Worm (Caenorhabditis elegans): ENCODE results near the gene srx-73.

ce11 chrV:4623535-4623934 is 42.0 kb downstream of the srx-73 start:
- no peak for TF ChIP-seq unc-62 (GFP tag; optimal IDR thresholded peaks at IDR 0.05)
- TF ChIP-seq nhr-11 (tag; optimal IDR thresholded peaks at IDR 0.05), result no peak
- no peak for TF ChIP-seq snpc-4 (tag; optimal IDR thresholded peaks at IDR 0.05)
- TF ChIP-seq lin-39 (tag; optimal IDR thresholded peaks at IDR 0.05), result no peak
- TF ChIP-seq fos-1 (tag; optimal IDR thresholded peaks at IDR 0.05), result no peak
- no peak for TF ChIP-seq alr-1 (tag; optimal IDR thresholded peaks at IDR 0.05)
- no peak for TF ChIP-seq elt-3 (tag; optimal IDR thresholded peaks at IDR 0.05)
- TF ChIP-seq ceh-82 (tag; optimal IDR thresholded peaks at IDR 0.05), result no peak
- TF ChIP-seq aly-2 (tag; optimal IDR thresholded peaks at IDR 0.05), result no peak
- TF ChIP-seq mbf-1 (tag; optimal IDR thresholded peaks at IDR 0.05), result no peak
- no peak for TF ChIP-seq mdl-1 (tag; optimal IDR thresholded peaks at IDR 0.05)
- no peak for TF ChIP-seq nhr-12 (tag; optimal IDR thresholded peaks at IDR 0.05)
- TF ChIP-seq unc-39 (tag; optimal IDR thresholded peaks at IDR 0.05), result no peak
